Worm (Caenorhabditis elegans): ENCODE results near the gene trap-2.

trap-2 gene

DNA sequence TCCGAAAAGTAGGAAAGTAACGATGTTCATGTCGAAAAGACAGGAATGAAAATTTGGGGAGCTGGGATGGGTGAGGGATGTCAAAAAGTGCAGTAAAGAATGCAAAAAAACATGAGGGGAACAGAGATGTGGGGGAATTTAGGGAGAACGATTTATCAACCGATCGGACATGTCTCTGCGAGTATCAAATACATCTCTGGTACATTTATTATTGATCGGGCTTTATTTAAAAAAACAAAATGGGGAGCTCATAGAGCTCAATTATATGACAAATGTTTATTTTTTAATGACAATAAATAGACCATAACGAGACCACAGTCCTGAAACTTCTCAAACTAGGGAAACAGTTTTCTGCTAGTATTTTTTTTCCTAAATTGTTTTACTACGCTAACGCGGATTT, 42.8 kb upstream of the trap-2 start, which contains the start of gene F25E2.2:
Gene F25E2.2, minus strand, starts transcription at position 101 of the 400 bp plus-strand sequence.
- TF ChIP-seq dsc-1 (tag; optimal IDR thresholded peaks at IDR 0.05), result no peak
- no peak for TF ChIP-seq ceh-82 (tag; optimal IDR thresholded peaks at IDR 0.05)
- no peak for TF ChIP-seq unc-30 (tag; optimal IDR thresholded peaks at IDR 0.05)
- no peak for TF ChIP-seq efl-1 (optimal IDR thresholded peaks at IDR 0.05)
- no peak for TF ChIP-seq efl-1 (GFP tag; optimal IDR thresholded peaks at IDR 0.05 in 1 of 2)
- TF ChIP-seq unc-98 (GFP tag; IDR thresholded peaks at IDR 0.05), result no peak
- TF ChIP-seq C16A3.4 (tag; optimal IDR thresholded peaks at IDR 0.05), result no peak
- no peak for TF ChIP-seq tlp-1 (tag; optimal IDR thresholded peaks at IDR 0.05)
- TF ChIP-seq elt-2 (tag; optimal IDR thresholded peaks at IDR 0.05), result no peak
- TF ChIP-seq nhr-90 (tag; optimal IDR thresholded peaks at IDR 0.05; ENCODE audit: poor library complexity), result no peak
- no peak for TF ChIP-seq ceh-90 (tag; optimal IDR thresholded peaks at IDR 0.05)
- no peak for TF ChIP-seq fkh-10 (GFP tag; optimal IDR thresholded peaks at IDR 0.05)
- no peak for TF ChIP-seq nhr-28 (tag; optimal IDR thresholded peaks at IDR 0.05)
- TF ChIP-seq unc-130 (tag; optimal IDR thresholded peaks at IDR 0.05), result no peak
- no peak for TF ChIP-seq F16B12.6 (tag; optimal IDR thresholded peaks at IDR 0.05)
- no peak for TF ChIP-seq grh-1 (GFP tag; IDR thresholded peaks at IDR 0.05)

DNA sequence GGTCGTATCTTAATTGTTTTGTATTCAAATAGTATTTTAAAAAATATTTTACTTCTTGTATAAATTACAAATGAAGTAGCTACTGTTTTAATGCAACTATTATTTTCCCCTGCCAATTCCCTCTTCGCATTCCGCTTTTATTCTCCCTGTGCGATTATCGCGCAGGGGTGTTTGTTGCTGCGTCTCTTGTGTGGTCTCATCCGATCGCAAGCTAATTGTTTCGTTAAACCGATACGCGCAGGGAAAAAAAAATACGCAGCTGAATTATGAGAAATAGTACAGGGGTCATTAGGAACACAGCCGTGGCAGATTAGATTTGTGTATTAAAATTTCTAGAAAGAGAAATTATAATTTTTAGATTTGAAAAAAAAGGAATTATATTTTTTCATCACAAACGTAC, 38.6 kb upstream of the trap-2 start:
- TF ChIP-seq hlh-4 (tag; optimal IDR thresholded peaks at IDR 0.05) (no peak), mef-2 (tag; optimal IDR thresholded peaks at IDR 0.05) (peak; percentile 93), C04F5.9 (tag; optimal IDR thresholded peaks at IDR 0.05) (peak; percentile 93), pag-3 (tag; optimal IDR thresholded peaks at IDR 0.05; ENCODE audit: borderline replicate concordance, insufficient read depth) (peak; percentile 55), efl-1 (optimal IDR thresholded peaks at IDR 0.05) (peak; percentile 84 to 92), efl-1 (GFP tag; optimal IDR thresholded peaks at IDR 0.05 in 1 of 2) (peak; percentile 52 to 96), elt-3 (tag; optimal IDR thresholded peaks at IDR 0.05) (peak; percentile 88 to 99 (median 95)), vab-15 (tag; optimal IDR thresholded peaks at IDR 0.05) (peak; percentile 82), alr-1 (tag; optimal IDR thresholded peaks at IDR 0.05; ENCODE audit: borderline replicate concordance) (no peak), dpl-1 (GFP tag; optimal IDR thresholded peaks at IDR 0.05) (peak; percentile 59 to 66 (median 62)), ets-5 (GFP tag; IDR thresholded peaks at IDR 0.05) (peak; percentile 85; the same call in 1 of the 2 replicates), mab-9 (GFP tag; IDR thresholded peaks at IDR 0.05) (peak; percentile 94), ztf-4 (tag; optimal IDR thresholded peaks at IDR 0.05) (peak; percentile 98), nhr-71 (tag; optimal IDR thresholded peaks at IDR 0.05) (peak; percentile 98), nhr-19 (GFP tag; conservative IDR thresholded peaks at IDR 0.05) (peak; percentile 97), skn-1 (tag; optimal IDR thresholded peaks at IDR 0.05) (peak; percentile 100), nhr-20 (tag; optimal IDR thresholded peaks at IDR 0.05) (peak; percentile 98), unc-30 (tag; optimal IDR thresholded peaks at IDR 0.05) (no peak), irx-1 (tag; optimal IDR thresholded peaks at IDR 0.05) (peak; percentile 99), lir-3 (tag; optimal IDR thresholded peaks at IDR 0.05; ENCODE audit: poor library complexity) (peak; percentile 88), ces-1 (GFP tag; optimal IDR thresholded peaks at IDR 0.05) (peak; percentile 78), lin-15B (tag; optimal IDR thresholded peaks at IDR 0.05) (peak; percentile 56), nhr-90 (tag; optimal IDR thresholded peaks at IDR 0.05; ENCODE audit: poor library complexity) (peak; percentile 100), jun-1 (tag; optimal IDR thresholded peaks at IDR 0.05) (peak; percentile 99), zip-4 (GFP tag; optimal IDR thresholded peaks at IDR 0.05) (peak; percentile 94), fkh-10 (GFP tag; optimal IDR thresholded peaks at IDR 0.05) (peak; percentile 99), pax-3 (tag; optimal IDR thresholded peaks at IDR 0.05) (peak; percentile 90), aha-1 (tag; optimal IDR thresholded peaks at IDR 0.05) (peak; percentile 95), unc-130 (tag; optimal IDR thresholded peaks at IDR 0.05) (peak; percentile 96), pqm-1 (tag; optimal IDR thresholded peaks at IDR 0.05) (peak; percentile 63), unc-62 (GFP tag; optimal IDR thresholded peaks at IDR 0.05) (no peak), ztf-11 (tag; optimal IDR thresholded peaks at IDR 0.05) (peak; percentile 85 to 96), snu-23 (GFP tag; optimal IDR thresholded peaks at IDR 0.05) (peak; percentile 100), nhr-77 (tag; optimal IDR thresholded peaks at IDR 0.05) (peak; percentile 99), grh-1 (GFP tag; IDR thresholded peaks at IDR 0.05) (peak; percentile 92), ama-1 (optimal IDR thresholded peaks at IDR 0.05) (no peak), isw-1 (GFP tag; IDR thresholded peaks at IDR 0.05) (peak; percentile 89), nhr-85 (tag) (peak; percentile 97), aly-2 (tag; optimal IDR thresholded peaks at IDR 0.05) (peak; percentile 93), nhr-11 (tag; optimal IDR thresholded peaks at IDR 0.05) (peak; percentile 98), Y116A8C.19 (tag; optimal IDR thresholded peaks at IDR 0.05; ENCODE audit: borderline replicate concordance) (peak; percentile 19), C34B4.2 (tag; optimal IDR thresholded peaks at IDR 0.05) (no peak)
